Fruit fly (Drosophila melanogaster) Kc167 (cell line): ENCODE measurements around the gene wisp.

ENCODE experiments used
- Myc ChIP-seq: fragments of >200 bp; optimal IDR thresholded peaks from 2 replicates; lab custom pipeline; 2017; ENCODE audit warnings: missing external identifiers
- h ChIP-seq: fragments of >200 bp; optimal IDR thresholded peaks from 3 replicates; lab custom pipeline; 2018; ENCODE audit warnings: missing external identifiers
- insv ChIP-seq: fragments of >200 bp; optimal IDR thresholded peaks from 3 replicates; lab custom pipeline; 2018; ENCODE audit warnings: missing external identifiers
- psq ChIP-seq: fragments of >200 bp; optimal IDR thresholded peaks from 2 replicates; lab custom pipeline; 2017; ENCODE audit warnings: missing external identifiers
- ttk ChIP-seq: sonication (Bioruptor generic); optimal IDR thresholded peaks from 2 replicates; lab custom pipeline; 2017; ENCODE audit warnings: missing external identifiers

DNA sequence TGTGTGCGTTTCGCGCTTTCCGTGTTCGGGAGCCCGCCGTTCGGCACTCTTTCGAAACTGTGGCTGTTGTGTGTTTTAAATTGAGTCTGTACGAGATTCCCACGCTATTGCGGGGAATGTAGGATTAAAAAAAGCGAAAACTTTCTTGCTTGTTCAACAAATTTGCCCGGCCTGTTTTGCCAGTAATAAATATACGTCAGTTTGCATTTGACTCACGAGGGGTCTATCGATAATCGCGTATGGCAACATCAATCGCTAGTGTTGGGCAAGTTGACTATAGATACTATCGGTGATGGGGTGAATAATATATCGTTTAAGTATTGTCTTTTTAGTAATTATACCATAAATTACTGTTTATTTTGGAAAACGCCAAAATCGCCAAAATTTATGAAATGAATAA is 11.4 kb downstream of the wisp start, which contains the start of gene Upf1:
- TF ChIP-seq psq (lab: Kevin White, UChicago) (no peak), h (lab: Kevin White, UChicago) (no peak), insv (lab: Kevin White, UChicago) (no peak), ttk (lab: Kevin White, UChicago) (no peak), Myc (lab: Kevin White, UChicago) (no peak)
